Worm (Caenorhabditis elegans) whole organism, L3 larva: ENCODE results near the gene col-12.

ENCODE experiments used
- R02D3.7 ChIP-seq: fragments of 150-350 bp; optimal IDR thresholded peaks from 2 replicates; lab custom pipeline; 2014; ENCODE audit warnings: missing biosample characterization, missing genetic modification characterization
- ZK546.5 ChIP-seq: sonication (generic microtip); optimal IDR thresholded peaks from 2 replicates; lab custom pipeline; 2017; ENCODE audit warnings: missing biosample characterization, missing genetic modification characterization
- aly-2 ChIP-seq: fragments of 150-350 bp; optimal IDR thresholded peaks from 2 replicates; lab custom pipeline; 2014; ENCODE audit warnings: missing biosample characterization, missing genetic modification characterization
- ama-1 ChIP-seq: fragments of 150-350 bp; optimal IDR thresholded peaks from 2 replicates; lab custom pipeline; 2018
- ceh-16 ChIP-seq: sonication (generic microtip); optimal IDR thresholded peaks from 2 replicates; lab custom pipeline; 2017; ENCODE audit warnings: missing biosample characterization, missing genetic modification characterization
- ceh-28 ChIP-seq: fragments of 150-350 bp; optimal IDR thresholded peaks from 2 replicates; lab custom pipeline; 2014; ENCODE audit warnings: missing biosample characterization, missing genetic modification reagents, missing genetic modification characterization
- ceh-82 ChIP-seq: fragments of 150-350 bp; optimal IDR thresholded peaks from 2 replicates; lab custom pipeline; 2014; ENCODE audit warnings: missing biosample characterization, missing genetic modification characterization
- ceh-9 ChIP-seq: sonication (generic microtip); optimal IDR thresholded peaks from 2 replicates; lab custom pipeline; 2018; ENCODE audit warnings: missing biosample characterization, missing genetic modification characterization
- daf-12 ChIP-seq: fragments of 150-350 bp; optimal IDR thresholded peaks from 2 replicates; lab custom pipeline; 2014; ENCODE audit warnings: missing biosample characterization, missing genetic modification reagents, missing genetic modification characterization
- egl-5 ChIP-seq: fragments of 150-350 bp; optimal IDR thresholded peaks from 2 replicates; lab custom pipeline; 2017; ENCODE audit warnings: missing biosample characterization, missing genetic modification reagents, missing genetic modification characterization, inconsistent platforms
- elt-1 ChIP-seq: fragments of 150-350 bp; optimal IDR thresholded peaks from 2 replicates; lab custom pipeline; 2014; ENCODE audit warnings: missing biosample characterization, missing genetic modification characterization
- elt-2 ChIP-seq: sonication (generic microtip); optimal IDR thresholded peaks from 2 replicates; lab custom pipeline; 2016; ENCODE audit warnings: missing genetic modification reagents, mild to moderate bottlenecking, missing genetic modification characterization, missing compliant biosample characterization
- elt-3 ChIP-seq, 3 experiments: fragments of 150-350 bp in 1 of 3; sonication (generic microtip) in 2 of 3; optimal IDR thresholded peaks; 2 replicates in 2 of 3; 4 replicates in 1 of 3; lab custom pipeline; 2014 to 2017; ENCODE audit warnings: missing biosample characterization in 3 of 3, missing genetic modification characterization in 3 of 3
- eor-1 ChIP-seq, 2 experiments: fragments of 150-350 bp; optimal IDR thresholded peaks; 2 replicates each; lab custom pipeline; 2014 to 2018; ENCODE audit warnings: missing biosample characterization in 2 of 2, missing genetic modification characterization in 2 of 2
- fkh-10 ChIP-seq: sonication (generic microtip); optimal IDR thresholded peaks from 2 replicates; lab custom pipeline; 2017; ENCODE audit warnings: missing biosample characterization, missing genetic modification reagents, missing genetic modification characterization
- fkh-2 ChIP-seq: fragments of 150-350 bp; optimal IDR thresholded peaks from 2 replicates; lab custom pipeline; 2014; ENCODE audit warnings: missing biosample characterization, missing genetic modification reagents, missing genetic modification characterization
- fos-1 ChIP-seq: fragments of 150-350 bp; optimal IDR thresholded peaks from 2 replicates; lab custom pipeline; 2014; ENCODE audit warnings: missing biosample characterization, missing genetic modification characterization
- jun-1 ChIP-seq: fragments of 150-350 bp; optimal IDR thresholded peaks from 2 replicates; lab custom pipeline; 2014; ENCODE audit warnings: missing biosample characterization, missing genetic modification reagents, missing genetic modification characterization
- lin-15B ChIP-seq: fragments of 150-350 bp; optimal IDR thresholded peaks from 2 replicates; lab custom pipeline; 2014; ENCODE audit warnings: missing biosample characterization, missing genetic modification characterization
- mdl-1 ChIP-seq: fragments of 150-350 bp; optimal IDR thresholded peaks from 2 replicates; lab custom pipeline; 2014; ENCODE audit warnings: missing biosample characterization, missing genetic modification characterization
- nfya-1 ChIP-seq: sonication (generic microtip); optimal IDR thresholded peaks from 2 replicates; lab custom pipeline; 2017; ENCODE audit warnings: missing genetic modification characterization, mild to moderate bottlenecking, missing compliant biosample characterization, antibody characterized with exemption, moderate library complexity; ENCODE audit not compliant: insufficient read depth
- nhr-11 ChIP-seq: fragments of 150-350 bp; optimal IDR thresholded peaks from 2 replicates; lab custom pipeline; 2014; ENCODE audit warnings: missing biosample characterization, missing genetic modification characterization
- nhr-23 ChIP-seq: fragments of 150-350 bp; optimal IDR thresholded peaks from 2 replicates; lab custom pipeline; 2014; ENCODE audit warnings: missing biosample characterization, missing genetic modification reagents, missing genetic modification characterization
- nhr-237 ChIP-seq: fragments of 150-350 bp; optimal IDR thresholded peaks from 2 replicates; lab custom pipeline; 2014; ENCODE audit warnings: missing biosample characterization, missing genetic modification characterization
- nhr-43 ChIP-seq: sonication (generic microtip); optimal IDR thresholded peaks from 2 replicates; lab custom pipeline; 2016; ENCODE audit warnings: mild to moderate bottlenecking, missing genetic modification characterization, missing compliant biosample characterization; ENCODE audit not compliant: poor library complexity, severe bottlenecking
- nhr-67 ChIP-seq: fragments of 150-350 bp; optimal IDR thresholded peaks from 2 replicates; lab custom pipeline; 2014; ENCODE audit warnings: missing biosample characterization, missing genetic modification characterization
- nhr-76 ChIP-seq: fragments of 150-350 bp; sonication (generic microtip); optimal IDR thresholded peaks from 5 replicates; lab custom pipeline; 2014; ENCODE audit warnings: missing biosample characterization, missing genetic modification characterization
- nhr-77 ChIP-seq: fragments of 150-350 bp; optimal IDR thresholded peaks from 2 replicates; lab custom pipeline; 2014; ENCODE audit warnings: missing biosample characterization, missing genetic modification characterization
- pqm-1 ChIP-seq: fragments of 150-350 bp; optimal IDR thresholded peaks from 2 replicates; lab custom pipeline; 2017; ENCODE audit warnings: missing biosample characterization, missing genetic modification characterization, inconsistent platforms
- skn-1 ChIP-seq: fragments of 150-350 bp; optimal IDR thresholded peaks from 2 replicates; lab custom pipeline; 2014; ENCODE audit warnings: missing biosample characterization, missing genetic modification characterization
- snpc-4 ChIP-seq: fragments of 150-350 bp; optimal IDR thresholded peaks from 2 replicates; lab custom pipeline; 2014; ENCODE audit warnings: missing biosample characterization, missing genetic modification characterization
- tbx-2 ChIP-seq: sonication (generic microtip); optimal IDR thresholded peaks from 2 replicates; lab custom pipeline; 2016; ENCODE audit warnings: mild to moderate bottlenecking, missing genetic modification characterization, missing compliant biosample characterization
- unc-39 ChIP-seq: sonication (generic microtip); optimal IDR thresholded peaks from 4 replicates; lab custom pipeline; 2017; ENCODE audit warnings: missing biosample characterization, missing genetic modification characterization
- unc-62 ChIP-seq: fragments of 150-350 bp; sonication (generic microtip); optimal IDR thresholded peaks from 4 replicates; lab custom pipeline; 2014; ENCODE audit warnings: missing biosample characterization, missing genetic modification reagents, missing genetic modification characterization
- ztf-11 ChIP-seq: fragments of 150-350 bp; optimal IDR thresholded peaks from 2 replicates; lab custom pipeline; 2014; ENCODE audit warnings: missing biosample characterization, missing genetic modification characterization
- ztf-4 ChIP-seq: fragments of 150-350 bp; optimal IDR thresholded peaks from 2 replicates; lab custom pipeline; 2014; ENCODE audit warnings: missing biosample characterization, missing genetic modification characterization

Gene col-12

ce11 chrV:10410030-10410713, 14.8 kb downstream of the col-12 start, which contains the start of gene F15H10.12:
Gene F15H10.12 (minus strand): TSS chrV:10410080.
- TF ChIP-seq jun-1 (no peak), snpc-4 (tag; lab: Kevin White, UChicago) (no peak), elt-2 (no peak), pqm-1 (tag; lab: Kevin White, UChicago) (no peak), nhr-237 (no peak), ceh-28 (tag; lab: Kevin White, UChicago) (no peak), skn-1 (no peak), elt-3 (tag; optimal IDR thresholded peaks at IDR 0.05; lab: Kevin White, UChicago) (no peak)

ce11 chrV:10406313-10406712, 18.7 kb downstream of the col-12 start, which contains the start of gene F15H10.7:
Gene F15H10.7 (minus strand): TSS chrV:10406413.
- TF ChIP-seq nfya-1 (tag; lab: Kevin White, UChicago): no peak
- no peak for TF ChIP-seq aly-2 (tag; lab: Kevin White, UChicago)
- no peak for TF ChIP-seq tbx-2 (tag; lab: Kevin White, UChicago)
- TF ChIP-seq elt-1: no peak
- no peak for TF ChIP-seq nhr-77 (tag; lab: Kevin White, UChicago)
- TF ChIP-seq daf-12 (tag; lab: Kevin White, UChicago): no peak
- TF ChIP-seq pqm-1 (tag; lab: Kevin White, UChicago): no peak
- TF ChIP-seq ceh-9 (tag; lab: Kevin White, UChicago): no peak
- no peak for TF ChIP-seq nhr-43
- no peak for TF ChIP-seq nhr-23
- no peak for TF ChIP-seq ceh-28 (tag; lab: Kevin White, UChicago)
- TF ChIP-seq elt-3 (tag; optimal IDR thresholded peaks at IDR 0.05; lab: Kevin White, UChicago): no peak
- TF ChIP-seq lin-15B (tag; lab: Kevin White, UChicago): no peak
- no peak for TF ChIP-seq nhr-76 (tag; lab: Kevin White, UChicago)
- TF ChIP-seq eor-1 (tag; optimal IDR thresholded peaks at IDR 0.05; lab: Kevin White, UChicago): no peak
- no peak for TF ChIP-seq nhr-237

- TF ChIP-seq fkh-10 (GFP tag; lab: Kevin White, UChicago) (no peak), daf-12 (tag; lab: Kevin White, UChicago) (no peak), ztf-4 (tag; lab: Kevin White, UChicago) (no peak), fos-1 (no peak), fkh-2 (tag; lab: Kevin White, UChicago) (no peak), ztf-11 (tag; lab: Kevin White, UChicago) (no peak), nhr-77 (tag; lab: Kevin White, UChicago) (no peak), ZK546.5 (tag; lab: Kevin White, UChicago) (no peak), aly-2 (tag; lab: Kevin White, UChicago) (no peak), mdl-1 (no peak), unc-62 (GFP tag; lab: Kevin White, UChicago) (no peak), ama-1 (lab: Kevin White, UChicago) (no peak), unc-39 (tag; lab: Kevin White, UChicago) (no peak), tbx-2 (tag; lab: Kevin White, UChicago) (no peak), ceh-9 (tag; lab: Kevin White, UChicago) (no peak), egl-5 (tag; lab: Kevin White, UChicago) (no peak), eor-1 (tag; optimal IDR thresholded peaks at IDR 0.05; lab: Kevin White, UChicago) (no peak), nhr-11 (no peak), nhr-67 (tag; lab: Kevin White, UChicago) (no peak), ceh-82 (no peak)
Observed at ce11 chrV:10404701-10405100, 20.3 kb downstream of the col-12 start.

DNA sequence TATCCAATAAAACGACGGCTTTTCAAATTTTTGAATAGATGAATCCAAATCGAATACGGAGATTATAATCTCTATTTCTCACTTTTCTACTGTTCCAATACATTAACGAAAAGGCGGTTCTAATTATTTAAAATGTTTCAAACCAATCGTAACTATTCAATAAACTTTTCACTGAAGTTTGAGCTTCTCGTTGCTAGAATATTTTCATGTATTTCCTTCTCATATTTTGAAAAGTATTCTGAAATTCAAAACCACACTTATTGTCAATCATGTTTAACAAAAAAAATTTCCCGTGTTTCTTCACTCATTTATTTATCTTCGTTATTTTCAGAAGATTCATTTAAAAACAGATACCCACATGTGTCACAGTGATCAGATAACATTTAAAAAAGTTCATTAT, 22.2 kb downstream of the col-12 start, which contains the start of gene F15H10.8:
Gene F15H10.8, minus strand, starts transcription at position 101 of the 400 bp plus-strand sequence.
- no peak for TF ChIP-seq fos-1
- no peak for TF ChIP-seq R02D3.7 (tag; lab: Kevin White, UChicago)
- TF ChIP-seq nhr-76 (tag; lab: Kevin White, UChicago): no peak
- TF ChIP-seq ceh-16 (tag; lab: Kevin White, UChicago): no peak
- no peak for TF ChIP-seq lin-15B (tag; lab: Kevin White, UChicago)
- TF ChIP-seq daf-12 (tag; lab: Kevin White, UChicago): no peak
